3 fruit fly cellular contexts compared by ENCODE assay signal in genomic region chr3R:16448378-16449134, dm6.
TF ChIP-seq lines count a peak whose summit lies in the region.

No protein-coding gene starts in this region.

TF ChIP-seq in whole organism, adult, 20 proteins besides CTCF, POLR2A, EP300 and RAD21 (continued from another document):
- no peak for TF ChIP-seq CG14711 (tag; optimal IDR thresholded peaks at IDR 0.05; lab: Kevin White, UChicago)
TF ChIP-seq in whole organism, adult: peak in this region for 7.

TF ChIP-seq in whole organism, embryonic, 481 proteins besides CTCF, POLR2A, EP300 and RAD21 (continued from another document and continues in another):
- TF ChIP-seq yki (optimal IDR thresholded peaks at IDR 0.05; lab: Kevin White, UChicago) (no peak), Neu2 (GFP tag; optimal IDR thresholded peaks at IDR 0.05; lab: Kevin White, UChicago; ENCODE audit: borderline replicate concordance) (no peak), Max (GFP tag; optimal IDR thresholded peaks at IDR 0.05; lab: Kevin White, UChicago) (no peak), ftz-f1 (GFP tag; optimal IDR thresholded peaks at IDR 0.05; lab: Kevin White, UChicago) (no peak), CG10321 (GFP tag; IDR thresholded peaks at IDR 0.05; lab: Robert Waterston, UW) (no peak), inv (GFP tag; IDR thresholded peaks at IDR 0.05; lab: Robert Waterston, UW; ENCODE audit: partially characterized antibody) (no peak), Camta (GFP tag; optimal IDR thresholded peaks at IDR 0.05; lab: Kevin White, UChicago) (peak; percentile 7), Dek (tag; optimal IDR thresholded peaks at IDR 0.05; lab: Kevin White, UChicago) (peak; percentile 71), ro (GFP tag; IDR thresholded peaks at IDR 0.05; lab: Robert Waterston, UW) (peak; percentile 12), CG2129 (GFP tag; IDR thresholded peaks at IDR 0.05; lab: Robert Waterston, UW; ENCODE audit: partially characterized antibody) (no peak), CG12744 (GFP tag; optimal IDR thresholded peaks at IDR 0.05; lab: Kevin White, UChicago) (peak; percentile 35), Hr39 (optimal IDR thresholded peaks at IDR 0.05; lab: Kevin White, UChicago) (no peak), odd (GFP tag; optimal IDR thresholded peaks at IDR 0.05; lab: Kevin White, UChicago) (peak; percentile 54), CG14014 (GFP tag; IDR thresholded peaks at IDR 0.05; lab: Robert Waterston, UW) (peak; percentile 71), Spps (tag; optimal IDR thresholded peaks at IDR 0.05; lab: Kevin White, UChicago) (peak; percentile 68), lbe (GFP tag; optimal IDR thresholded peaks at IDR 0.05; lab: Kevin White, UChicago) (no peak), NK7.1 (GFP tag; optimal IDR thresholded peaks at IDR 0.05; lab: Kevin White, UChicago) (no peak), Deaf1 (tag; optimal IDR thresholded peaks at IDR 0.05; lab: Kevin White, UChicago) (no peak), CG4854 (GFP tag; optimal IDR thresholded peaks at IDR 0.05; lab: Kevin White, UChicago) (peak; percentile 41), Jarid2 (GFP tag; optimal IDR thresholded peaks at IDR 0.05; lab: Kevin White, UChicago) (no peak), dm (GFP tag; optimal IDR thresholded peaks at IDR 0.05; lab: Kevin White, UChicago) (peak; percentile 58), ham (GFP tag; IDR thresholded peaks at IDR 0.05; lab: Robert Waterston, UW) (peak; percentile 65), CG13296 (GFP tag; optimal IDR thresholded peaks at IDR 0.05; lab: Kevin White, UChicago) (no peak), Hmr (GFP tag; optimal IDR thresholded peaks at IDR 0.05; lab: Kevin White, UChicago) (peak; percentile 56), CG7745 (tag; optimal IDR thresholded peaks at IDR 0.05; lab: Kevin White, UChicago) (no peak), Fer2 (tag; optimal IDR thresholded peaks at IDR 0.05; lab: Kevin White, UChicago) (peak; percentile 7), CG3065 (GFP tag; optimal IDR thresholded peaks at IDR 0.05; lab: Kevin White, UChicago) (no peak), bsh (GFP tag; optimal IDR thresholded peaks at IDR 0.05; lab: Kevin White, UChicago) (peak; percentile 91 to 96), bbx (GFP tag; IDR thresholded peaks at IDR 0.05; lab: Robert Waterston, UW; ENCODE audit: partially characterized antibody) (no peak), CG10431 (GFP tag; optimal IDR thresholded peaks at IDR 0.05; lab: Kevin White, UChicago) (no peak), hkb (optimal IDR thresholded peaks at IDR 0.05; lab: Kevin White, UChicago) (no peak), hkb (GFP tag; IDR thresholded peaks at IDR 0.05; lab: Robert Waterston, UW) (peak; percentile 79), zfh1 (GFP tag; IDR thresholded peaks at IDR 0.05; lab: Robert Waterston, UW) (peak; percentile 90), Ptx1 (GFP tag; IDR thresholded peaks at IDR 0.05; lab: Robert Waterston, UW) (peak; percentile 81), CG2120 (GFP tag; optimal IDR thresholded peaks at IDR 0.05; lab: Kevin White, UChicago) (peak; percentile 69), Sox102F (GFP tag; optimal IDR thresholded peaks at IDR 0.05; lab: Kevin White, UChicago) (peak; percentile 80), Sox100B (GFP tag; optimal IDR thresholded peaks at IDR 0.05; lab: Kevin White, UChicago) (no peak), wdn (GFP tag; IDR thresholded peaks at IDR 0.05; lab: Robert Waterston, UW) (peak; percentile 79), ems (GFP tag; optimal IDR thresholded peaks at IDR 0.05; lab: Kevin White, UChicago) (no peak), Usf (GFP tag; optimal IDR thresholded peaks at IDR 0.05; lab: Kevin White, UChicago) (peak; percentile 8), CG1832 (GFP tag; optimal IDR thresholded peaks at IDR 0.05; lab: Kevin White, UChicago) (no peak), sim (GFP tag; IDR thresholded peaks at IDR 0.05; lab: Robert Waterston, UW) (peak; percentile 87), Nf-YA (GFP tag; IDR thresholded peaks at IDR 0.05; lab: Robert Waterston, UW) (peak; percentile 76; the same call in 1 of the 2 replicates), CG10565 (GFP tag; optimal IDR thresholded peaks at IDR 0.05; lab: Kevin White, UChicago) (peak; percentile 24), CG1529 (GFP tag; optimal IDR thresholded peaks at IDR 0.05; lab: Kevin White, UChicago) (peak; percentile 23), CG6654 (GFP tag; optimal IDR thresholded peaks at IDR 0.05; lab: Kevin White, UChicago) (peak; percentile 66), toy (GFP tag; IDR thresholded peaks at IDR 0.05; lab: Robert Waterston, UW) (peak; percentile 65), eve (GFP tag; optimal IDR thresholded peaks at IDR 0.05; lab: Kevin White, UChicago) (peak in 1 of 2 experiments; percentile 94), CG8478 (optimal IDR thresholded peaks at IDR 0.05; lab: Kevin White, UChicago) (no peak), CG4360 (GFP tag; IDR thresholded peaks at IDR 0.05; lab: Robert Waterston, UW) (peak; percentile 43; the same call in 1 of the 2 replicates), Side (GFP tag; optimal IDR thresholded peaks at IDR 0.05; lab: Kevin White, UChicago) (peak; percentile 42), vvl (GFP tag; IDR thresholded peaks at IDR 0.05; lab: Robert Waterston, UW) (peak; percentile 80), kay (GFP tag; optimal IDR thresholded peaks at IDR 0.05; lab: Kevin White, UChicago) (no peak), CG6683 (GFP tag; optimal IDR thresholded peaks at IDR 0.05; lab: Kevin White, UChicago) (no peak), CG4617 (GFP tag; optimal IDR thresholded peaks at IDR 0.05; lab: Kevin White, UChicago; ENCODE audit: borderline replicate concordance) (no peak), CG2202 (tag; optimal IDR thresholded peaks at IDR 0.05; lab: Kevin White, UChicago) (peak; percentile 68), CG16813 (GFP tag; IDR thresholded peaks at IDR 0.05; lab: Robert Waterston, UW; ENCODE audit: partially characterized antibody) (no peak), CG10366 (GFP tag; IDR thresholded peaks at IDR 0.05; lab: Robert Waterston, UW) (peak; percentile 86), CG9817 (tag; optimal IDR thresholded peaks at IDR 0.05; lab: Kevin White, UChicago) (peak; percentile 66), Ravus (GFP tag; IDR thresholded peaks at IDR 0.05; lab: Robert Waterston, UW) (peak; percentile 51), CG1602 (GFP tag; optimal IDR thresholded peaks at IDR 0.05; lab: Kevin White, UChicago) (peak; percentile 49), CG10959 (GFP tag; IDR thresholded peaks at IDR 0.05; lab: Robert Waterston, UW) (peak; percentile 74), Xrp1 (GFP tag; IDR thresholded peaks at IDR 0.05; lab: Robert Waterston, UW) (peak; percentile 91), CG10462 (GFP tag; optimal IDR thresholded peaks at IDR 0.05; lab: Kevin White, UChicago) (no peak), fd64A (GFP tag; optimal IDR thresholded peaks at IDR 0.05; lab: Kevin White, UChicago) (peak; percentile 47)

TF ChIP-seq in whole organism, prepupa, 60 proteins besides CTCF, POLR2A, EP300 and RAD21 (continued from another document):
- TF ChIP-seq Eip75B (GFP tag; optimal IDR thresholded peaks at IDR 0.05; lab: Kevin White, UChicago) (no peak), CG8119 (GFP tag; IDR thresholded peaks at IDR 0.05; lab: Robert Waterston, UW) (peak; percentile 80), CG11762 (GFP tag; optimal IDR thresholded peaks at IDR 0.05; lab: Kevin White, UChicago; ENCODE audit: insufficient read depth) (peak; percentile 68), ss (GFP tag; optimal IDR thresholded peaks at IDR 0.05; lab: Kevin White, UChicago) (peak in 1 of 2 experiments; percentile 86), lz (GFP tag; optimal IDR thresholded peaks at IDR 0.05; lab: Kevin White, UChicago) (no peak), CG7368 (GFP tag; optimal IDR thresholded peaks at IDR 0.05; lab: Kevin White, UChicago) (no peak), CG8319 (GFP tag; optimal IDR thresholded peaks at IDR 0.05; lab: Kevin White, UChicago) (no peak), CG6276 (GFP tag; optimal IDR thresholded peaks at IDR 0.05; lab: Kevin White, UChicago) (peak; percentile 93), Blimp-1 (GFP tag; optimal IDR thresholded peaks at IDR 0.05; lab: Kevin White, UChicago) (no peak), dac (GFP tag; optimal IDR thresholded peaks at IDR 0.05; lab: Kevin White, UChicago) (peak; percentile 35), CG15336 (GFP tag; IDR thresholded peaks at IDR 0.05; lab: Robert Waterston, UW) (peak; percentile 88), spab (GFP tag; optimal IDR thresholded peaks at IDR 0.05; lab: Kevin White, UChicago) (no peak), dsx (GFP tag; optimal IDR thresholded peaks at IDR 0.05; lab: Kevin White, UChicago; ENCODE audit: poor library complexity, severe bottlenecking) (no peak), CG11902 (GFP tag; optimal IDR thresholded peaks at IDR 0.05; lab: Kevin White, UChicago) (no peak), CG6163 (GFP tag; IDR thresholded peaks at IDR 0.05; lab: Robert Waterston, UW) (peak; percentile 90), Eip78C (GFP tag; lab: Kevin White, UChicago) (peak; percentile 44), salr (GFP tag; optimal IDR thresholded peaks at IDR 0.05; lab: Kevin White, UChicago) (peak; percentile 87 to 89), Smox (GFP tag; optimal IDR thresholded peaks at IDR 0.05; lab: Kevin White, UChicago) (no peak), fd85E (GFP tag; optimal IDR thresholded peaks at IDR 0.05; lab: Kevin White, UChicago) (no peak), CG10631 (GFP tag; optimal IDR thresholded peaks at IDR 0.05; lab: Kevin White, UChicago) (no peak), Hr38 (GFP tag; optimal IDR thresholded peaks at IDR 0.05; lab: Kevin White, UChicago) (peak; percentile 43), OdsH (GFP tag; optimal IDR thresholded peaks at IDR 0.05; lab: Kevin White, UChicago) (no peak), Met (GFP tag; optimal IDR thresholded peaks at IDR 0.05; lab: Kevin White, UChicago) (no peak), CG8632 (GFP tag; optimal IDR thresholded peaks at IDR 0.05; lab: Kevin White, UChicago) (no peak), acj6 (GFP tag; optimal IDR thresholded peaks at IDR 0.05; lab: Kevin White, UChicago) (no peak), CG6808 (GFP tag; optimal IDR thresholded peaks at IDR 0.05; lab: Kevin White, UChicago) (peak; percentile 79), CG10669 (GFP tag; optimal IDR thresholded peaks at IDR 0.05; lab: Kevin White, UChicago) (no peak), CG3919 (GFP tag; optimal IDR thresholded peaks at IDR 0.05; lab: Kevin White, UChicago) (no peak)
TF ChIP-seq in whole organism, prepupa: peak in this region for 20.
